Worm (Caenorhabditis elegans): ENCODE data around the gene ift-43.
A peak's percentile ranks its signal among the peaks of the same experiment; 100 is the strongest.

- TF ChIP-seq nhr-48 (tag; optimal IDR thresholded peaks at IDR 0.05) (no peak), ama-1 (optimal IDR thresholded peaks at IDR 0.05) (peak; percentile 53), fos-1 (tag; optimal IDR thresholded peaks at IDR 0.05) (no peak), ceh-20 (GFP tag; IDR thresholded peaks at IDR 0.05) (no peak), aly-2 (tag; optimal IDR thresholded peaks at IDR 0.05) (no peak), unc-62 (GFP tag; optimal IDR thresholded peaks at IDR 0.05 in 1 of 2) (peak in 1 of 2 experiments; percentile 76), unc-62 (tag; optimal IDR thresholded peaks at IDR 0.05) (no peak), tag-97 (GFP tag; IDR thresholded peaks at IDR 0.05) (no peak), ztf-11 (tag; optimal IDR thresholded peaks at IDR 0.05) (no peak), pha-4 (GFP tag; IDR thresholded peaks at IDR 0.05) (no peak), pha-4 (tag; optimal IDR thresholded peaks at IDR 0.05) (no peak), ceh-28 (tag; optimal IDR thresholded peaks at IDR 0.05) (no peak), Y48G9A.11 (GFP tag; IDR thresholded peaks at IDR 0.05) (no peak), nhr-11 (tag; optimal IDR thresholded peaks at IDR 0.05) (no peak), unc-39 (tag; optimal IDR thresholded peaks at IDR 0.05) (no peak), nhr-28 (tag; optimal IDR thresholded peaks at IDR 0.05) (peak; percentile 49)
Observed at ce11 chrII:5688959-5689358, 28.4 kb upstream of the ift-43 start, which contains the start of gene C25H3.11.
